Worm (Caenorhabditis elegans) whole organism, L1 larva: ENCODE measurements around the gene C48B4.9.

ENCODE experiments used
- lsy-2 ChIP-seq, 2 experiments: fragments of 150-350 bp; optimal IDR thresholded peaks; 2 replicates each; lab custom pipeline; 2014; ENCODE audit warnings: missing biosample characterization in 2 of 2, missing genetic modification characterization in 2 of 2
- pax-3 ChIP-seq: fragments of 200-800 bp; sonication (Bioruptor generic); optimal IDR thresholded peaks from 2 replicates; lab custom pipeline; 2018; ENCODE audit warnings: mild to moderate bottlenecking, missing genetic modification characterization, moderate library complexity, missing compliant biosample characterization
- pqm-1 ChIP-seq: sonication (generic microtip); optimal IDR thresholded peaks from 3 replicates; lab custom pipeline; 2017; ENCODE audit warnings: missing biosample characterization, missing genetic modification characterization

ce11 chrIII:9612097-9612496 lies 49.0 kb upstream of the C48B4.9 start, which contains the start of gene bbs-4:
- TF ChIP-seq pqm-1 (tag; lab: Kevin White, UChicago) (no peak), lsy-2 (tag; optimal IDR thresholded peaks at IDR 0.05; lab: Kevin White, UChicago) (no peak), pax-3 (tag; lab: Kevin White, UChicago) (no peak)
